Fruit fly (Drosophila melanogaster): ENCODE data around the gene IRSp53.

The IRSp53 gene

dm6 chr3L:11135846-11136245, at the start of gene IRSp53:
Gene IRSp53, plus strand, starts transcription at chr3L:11136049.
- TF ChIP-seq Dll (optimal IDR thresholded peaks at IDR 0.05) (no peak), usp (GFP tag; optimal IDR thresholded peaks at IDR 0.05) (no peak), psq (optimal IDR thresholded peaks at IDR 0.05) (no peak), CG8478 (optimal IDR thresholded peaks at IDR 0.05) (no peak), pan (optimal IDR thresholded peaks at IDR 0.05) (no peak), EcR (GFP tag; optimal IDR thresholded peaks at IDR 0.05) (no peak)

dm6 chr3L:11089805-11090440, 45.9 kb upstream of the IRSp53 start:
- no peak for TF ChIP-seq Dll (optimal IDR thresholded peaks at IDR 0.05)
- TF ChIP-seq psq (optimal IDR thresholded peaks at IDR 0.05), result no peak
- no peak for TF ChIP-seq EcR (GFP tag; optimal IDR thresholded peaks at IDR 0.05)
- no peak for TF ChIP-seq usp (GFP tag; optimal IDR thresholded peaks at IDR 0.05)
- no peak for TF ChIP-seq CG8478 (optimal IDR thresholded peaks at IDR 0.05)

- TF ChIP-seq psq (optimal IDR thresholded peaks at IDR 0.05), result no peak
- no peak for TF ChIP-seq usp (GFP tag; optimal IDR thresholded peaks at IDR 0.05)
- TF ChIP-seq pan (optimal IDR thresholded peaks at IDR 0.05), result no peak
- no peak for TF ChIP-seq CG8478 (optimal IDR thresholded peaks at IDR 0.05)
- no peak for TF ChIP-seq Dll (optimal IDR thresholded peaks at IDR 0.05)
- no peak for TF ChIP-seq EcR (GFP tag; optimal IDR thresholded peaks at IDR 0.05)
Measured at dm6 chr3L:11091943-11092609, 43.8 kb upstream of the IRSp53 start.

dm6 chr3L:11092610-11092961, 43.3 kb upstream of the IRSp53 start:
- TF ChIP-seq Dll (optimal IDR thresholded peaks at IDR 0.05) (no peak), CG8478 (optimal IDR thresholded peaks at IDR 0.05) (no peak), psq (optimal IDR thresholded peaks at IDR 0.05) (no peak), EcR (GFP tag; optimal IDR thresholded peaks at IDR 0.05) (no peak), usp (GFP tag; optimal IDR thresholded peaks at IDR 0.05) (no peak), pan (optimal IDR thresholded peaks at IDR 0.05) (no peak)

- TF ChIP-seq EcR (GFP tag; optimal IDR thresholded peaks at IDR 0.05) (no peak), usp (GFP tag; optimal IDR thresholded peaks at IDR 0.05) (no peak), CG8478 (optimal IDR thresholded peaks at IDR 0.05) (no peak), Dll (optimal IDR thresholded peaks at IDR 0.05) (no peak), psq (optimal IDR thresholded peaks at IDR 0.05) (no peak), pan (optimal IDR thresholded peaks at IDR 0.05) (no peak)
Measured at dm6 chr3L:11093046-11093520, 42.8 kb upstream of the IRSp53 start, which contains the start of gene JIL-1. Gene JIL-1, minus strand, starts transcription at chr3L:11093193.

- TF ChIP-seq Dll (optimal IDR thresholded peaks at IDR 0.05) (no peak), usp (GFP tag; optimal IDR thresholded peaks at IDR 0.05) (no peak)
Measured at dm6 chr3L:11094279-11094678, 41.6 kb upstream of the IRSp53 start.

- TF ChIP-seq CG8478 (optimal IDR thresholded peaks at IDR 0.05), result no peak
- TF ChIP-seq EcR (GFP tag; optimal IDR thresholded peaks at IDR 0.05), result no peak
- TF ChIP-seq Dll (optimal IDR thresholded peaks at IDR 0.05), result no peak
Measured at dm6 chr3L:11096195-11096908, 39.5 kb upstream of the IRSp53 start, which contains the start of the genes CG46439, Iyd and CG33947. Gene CG46439, minus strand, starts transcription at chr3L:11096245. Gene Iyd, minus strand, starts transcription at chr3L:11096245. Gene CG33947, plus strand, starts transcription at chr3L:11096496.

- TF ChIP-seq usp (GFP tag; optimal IDR thresholded peaks at IDR 0.05) (no peak), CG8478 (optimal IDR thresholded peaks at IDR 0.05) (no peak), pan (optimal IDR thresholded peaks at IDR 0.05) (no peak), Dll (optimal IDR thresholded peaks at IDR 0.05) (no peak), EcR (GFP tag; optimal IDR thresholded peaks at IDR 0.05) (no peak), psq (optimal IDR thresholded peaks at IDR 0.05) (no peak)
Measured at dm6 chr3L:11097982-11098663, 37.7 kb upstream of the IRSp53 start, which contains the start of the genes Irbp18 and APP-BP1. Gene Irbp18, minus strand, starts transcription at chr3L:11098186. Gene APP-BP1, plus strand, starts transcription at chr3L:11098412.

dm6 chr3L:11101598-11101997, 34.3 kb upstream of the IRSp53 start, which contains the start of gene Elo68beta:
Gene Elo68beta, minus strand, starts transcription at chr3L:11101698.
- no peak for TF ChIP-seq CG8478 (optimal IDR thresholded peaks at IDR 0.05)

- TF ChIP-seq usp (GFP tag; optimal IDR thresholded peaks at IDR 0.05), result no peak
- TF ChIP-seq pan (optimal IDR thresholded peaks at IDR 0.05), result no peak
- no peak for TF ChIP-seq CG8478 (optimal IDR thresholded peaks at IDR 0.05)
- TF ChIP-seq psq (optimal IDR thresholded peaks at IDR 0.05), result no peak
- no peak for TF ChIP-seq Dll (optimal IDR thresholded peaks at IDR 0.05)
- TF ChIP-seq EcR (GFP tag; optimal IDR thresholded peaks at IDR 0.05), result no peak
Measured at dm6 chr3L:11102930-11103329, 32.9 kb upstream of the IRSp53 start, which contains the start of gene Elo68alpha. Gene Elo68alpha, minus strand, starts transcription at chr3L:11103030.

- no peak for TF ChIP-seq psq (optimal IDR thresholded peaks at IDR 0.05)
- TF ChIP-seq usp (GFP tag; optimal IDR thresholded peaks at IDR 0.05), result no peak
- no peak for TF ChIP-seq EcR (GFP tag; optimal IDR thresholded peaks at IDR 0.05)
- no peak for TF ChIP-seq Dll (optimal IDR thresholded peaks at IDR 0.05)
Measured at dm6 chr3L:11103773-11104172, 32.1 kb upstream of the IRSp53 start, which contains the start of gene CG32071. Gene CG32071, minus strand, starts transcription at chr3L:11103873.

dm6 chr3L:11107432-11107831, 28.4 kb upstream of the IRSp53 start, which contains the start of gene CG32073:
Gene CG32073, minus strand, starts transcription at chr3L:11107582.
- TF ChIP-seq pan (optimal IDR thresholded peaks at IDR 0.05), result no peak
